Fruit fly (Drosophila melanogaster) whole organism, embryonic: ENCODE measurements around the gene lobo.

Experiments used
- BEAF-32 ChIP-seq: fragments of 200-800 bp; sonication (Bioruptor generic); optimal IDR thresholded peaks from 3 replicates; lab custom pipeline; 2017; ENCODE audit warnings: missing biosample characterization, missing genetic modification characterization, mild to moderate bottlenecking, moderate library complexity, missing genetic modification reagents
- CG1024 ChIP-seq: fragments of 200-800 bp; sonication (Bioruptor generic); IDR thresholded peaks from 2 replicates; pipeline ENCODE4 v1.3.6; 2022; ENCODE audit warnings: missing biosample characterization, missing genetic modification characterization
- CG10654 ChIP-seq: fragments of 200-800 bp; sonication (Bioruptor generic); optimal IDR thresholded peaks from 2 replicates; lab custom pipeline; 2016; ENCODE audit warnings: missing biosample characterization, missing genetic modification characterization
- CG13424 ChIP-seq: fragments of 200-800 bp; sonication (Bioruptor generic); optimal IDR thresholded peaks from 2 replicates; lab custom pipeline; 2019; ENCODE audit warnings: missing biosample characterization, mild to moderate bottlenecking, missing genetic modification characterization, moderate library complexity
- CG14860 ChIP-seq: fragments of 200-800 bp; sonication (Bioruptor generic); IDR thresholded peaks from 3 replicates; pipeline ENCODE4 v1.3.6; 2022; ENCODE audit warnings: missing biosample characterization, missing genetic modification characterization; ENCODE audit not compliant: partially characterized antibody
- CG15514 ChIP-seq: fragments of 200-800 bp; sonication (Bioruptor generic); optimal IDR thresholded peaks from 3 replicates; lab custom pipeline; 2017; ENCODE audit warnings: missing biosample characterization, missing genetic modification characterization, mild to moderate bottlenecking, moderate library complexity, missing genetic modification reagents
- CG2116 ChIP-seq: fragments of 200-800 bp; sonication (Bioruptor generic); optimal IDR thresholded peaks from 3 replicates; lab custom pipeline; 2018; ENCODE audit warnings: missing biosample characterization, mild to moderate bottlenecking, missing genetic modification characterization
- CG2129 ChIP-seq: fragments of 200-800 bp; sonication (Bioruptor generic); IDR thresholded peaks from 2 replicates; pipeline ENCODE4 v1.3.6; 2022; ENCODE audit warnings: missing biosample characterization, missing genetic modification characterization; ENCODE audit not compliant: partially characterized antibody
- CG43689 ChIP-seq: fragments of 200-800 bp; sonication (Bioruptor generic); IDR thresholded peaks from 2 replicates; pipeline ENCODE4 v1.3.6; 2022; ENCODE audit warnings: missing biosample characterization, missing genetic modification characterization
- CG4404 ChIP-seq: fragments of 200-800 bp; sonication (Bioruptor generic); IDR thresholded peaks from 2 replicates; pipeline ENCODE4 v1.3.6; 2022; ENCODE audit warnings: missing biosample characterization, missing genetic modification characterization
- CG4617 ChIP-seq: fragments of 200-800 bp; sonication (Bioruptor generic); optimal IDR thresholded peaks from 3 replicates; lab custom pipeline; 2016; ENCODE audit warnings: missing biosample characterization, missing genetic modification characterization, borderline replicate concordance
- CG6791 ChIP-seq: fragments of 200-800 bp; sonication (Bioruptor generic); IDR thresholded peaks from 3 replicates; pipeline ENCODE4 v1.3.6; 2022; ENCODE audit warnings: missing biosample characterization, missing genetic modification characterization; ENCODE audit not compliant: partially characterized antibody
- CG7357 ChIP-seq: fragments of 200-800 bp; sonication (Bioruptor generic); IDR thresholded peaks from 3 replicates; pipeline ENCODE4 v1.3.6; 2022; ENCODE audit warnings: missing biosample characterization, missing genetic modification characterization
- CG7963 ChIP-seq: fragments of 200-800 bp; sonication (Bioruptor generic); IDR thresholded peaks from 3 replicates; pipeline ENCODE4 v1.3.6; 2022; ENCODE audit warnings: missing biosample characterization, missing genetic modification characterization; ENCODE audit not compliant: partially characterized antibody
- CG9797 ChIP-seq: fragments of 200-800 bp; sonication (Bioruptor generic); optimal IDR thresholded peaks from 3 replicates; lab custom pipeline; 2018; ENCODE audit warnings: missing biosample characterization, mild to moderate bottlenecking, missing genetic modification characterization
- CTCF ChIP-seq: fragments of 200-800 bp; sonication (Bioruptor generic); optimal IDR thresholded peaks from 2 replicates; lab custom pipeline; 2017; ENCODE audit warnings: missing biosample characterization, mild to moderate bottlenecking, missing genetic modification characterization, moderate library complexity
- CoRest ChIP-seq: fragments of 200-800 bp; sonication (Bioruptor generic); optimal IDR thresholded peaks from 3 replicates; lab custom pipeline; 2018; ENCODE audit warnings: missing biosample characterization, mild to moderate bottlenecking, missing genetic modification characterization, moderate library complexity
- Dad ChIP-seq: fragments of 200-800 bp; sonication (Bioruptor generic); optimal IDR thresholded peaks from 3 replicates; lab custom pipeline; 2016; ENCODE audit warnings: missing biosample characterization, missing genetic modification characterization
- Dfd ChIP-seq, 2 experiments: fragments of >200 bp; optimal IDR thresholded peaks; 2 replicates each; lab custom pipeline; 2017; ENCODE audit warnings: missing biosample characterization in 2 of 2, missing genetic modification characterization in 2 of 2
- Doc3 ChIP-seq: fragments of 200-800 bp; sonication (Bioruptor generic); IDR thresholded peaks from 3 replicates; pipeline ENCODE4 v1.3.6; 2022; ENCODE audit warnings: missing biosample characterization, missing genetic modification characterization; ENCODE audit not compliant: partially characterized antibody
- Dp ChIP-seq: fragments of 200-800 bp; sonication (Bioruptor generic); optimal IDR thresholded peaks from 2 replicates; lab custom pipeline; 2018; ENCODE audit warnings: missing biosample characterization, mild to moderate bottlenecking, missing genetic modification characterization, moderate library complexity
- Eip74EF ChIP-seq, 2 experiments: fragments of 200-800 bp in 1 of 2; fragments of >200 bp in 1 of 2; sonication (Bioruptor generic) in 1 of 2; optimal IDR thresholded peaks; 2 replicates each; lab custom pipeline; 2017 to 2019; ENCODE audit warnings: missing biosample characterization in 2 of 2, missing genetic modification characterization in 2 of 2, mild to moderate bottlenecking in 1 of 2, moderate library complexity in 1 of 2
- HLH4C ChIP-seq: fragments of 200-800 bp; sonication (Bioruptor generic); IDR thresholded peaks from 3 replicates; pipeline ENCODE4 v1.3.6; 2022; ENCODE audit warnings: missing biosample characterization, missing genetic modification characterization; ENCODE audit not compliant: partially characterized antibody
- HmgD ChIP-seq: fragments of 200-800 bp; sonication (Bioruptor generic); optimal IDR thresholded peaks from 3 replicates; lab custom pipeline; 2016; ENCODE audit warnings: missing biosample characterization, missing genetic modification characterization
- MBD-R2 ChIP-seq: fragments of 200-800 bp; sonication (Bioruptor generic); IDR thresholded peaks from 2 replicates; pipeline ENCODE4 v1.3.6; 2022; ENCODE audit warnings: missing biosample characterization, missing genetic modification characterization
- Opbp ChIP-seq: fragments of 200-800 bp; sonication (Bioruptor generic); IDR thresholded peaks from 3 replicates; pipeline ENCODE4 v1.3.6; 2022; ENCODE audit warnings: missing biosample characterization, missing genetic modification characterization; ENCODE audit not compliant: partially characterized antibody
- Scr ChIP-seq: fragments of 200-800 bp; sonication (Bioruptor generic); IDR thresholded peaks from 2 replicates; pipeline ENCODE4 v1.3.6; 2022; ENCODE audit warnings: missing biosample characterization, missing genetic modification characterization; ENCODE audit not compliant: partially characterized antibody
- Sin3A ChIP-seq: fragments of >200 bp; optimal IDR thresholded peaks from 2 replicates; lab custom pipeline; 2018
- Six4 ChIP-seq: fragments of 200-800 bp; sonication (Bioruptor generic); optimal IDR thresholded peaks from 2 replicates; lab custom pipeline; 2016; ENCODE audit warnings: missing biosample characterization, missing genetic modification characterization
- Taf1 ChIP-seq: fragments of 200-800 bp; sonication (Bioruptor generic); IDR thresholded peaks from 2 replicates; pipeline ENCODE4 v1.3.6; 2022; ENCODE audit warnings: missing biosample characterization, missing genetic modification characterization
- Xbp1 ChIP-seq: fragments of 200-800 bp; sonication (Bioruptor generic); optimal IDR thresholded peaks from 3 replicates; lab custom pipeline; 2016; ENCODE audit warnings: missing biosample characterization, mild to moderate bottlenecking, missing genetic modification characterization
- amos ChIP-seq: fragments of 200-800 bp; sonication (Bioruptor generic); IDR thresholded peaks from 2 replicates; pipeline ENCODE4 v1.3.6; 2022; ENCODE audit warnings: missing biosample characterization, missing genetic modification characterization; ENCODE audit not compliant: partially characterized antibody
- bcd ChIP-seq: fragments of 200-800 bp; sonication (Bioruptor generic); optimal IDR thresholded peaks from 2 replicates; lab custom pipeline; 2017; ENCODE audit warnings: missing biosample characterization, mild to moderate bottlenecking, missing genetic modification characterization
- bigmax ChIP-seq: fragments of 200-800 bp; sonication (Bioruptor generic); optimal IDR thresholded peaks from 2 replicates; lab custom pipeline; 2018; ENCODE audit warnings: missing biosample characterization, mild to moderate bottlenecking, missing genetic modification characterization
- dpn ChIP-seq, 2 experiments: fragments of 200-800 bp; sonication (Bioruptor generic); optimal IDR thresholded peaks; 3 replicates each; lab custom pipeline; 2016; ENCODE audit warnings: missing biosample characterization in 2 of 2, missing genetic modification characterization in 2 of 2
- grn ChIP-seq: fragments of 200-800 bp; sonication (Bioruptor generic); optimal IDR thresholded peaks from 3 replicates; lab custom pipeline; 2017; ENCODE audit warnings: missing biosample characterization, missing genetic modification characterization
- hbn ChIP-seq: fragments of 200-800 bp; sonication (Bioruptor generic); IDR thresholded peaks from 2 replicates; pipeline ENCODE4 v1.3.6; 2022; ENCODE audit warnings: missing biosample characterization, missing genetic modification characterization; ENCODE audit not compliant: partially characterized antibody
- hkb ChIP-seq, 2 experiments: fragments of 200-800 bp in 1 of 2; fragments of >200 bp in 1 of 2; sonication (Bioruptor generic) in 1 of 2; IDR thresholded peaks in 1 of 2; optimal IDR thresholded peaks in 1 of 2; 2 replicates each; pipeline versions ENCODE4 v1.3.6 to Lab custom; 2017 to 2022; ENCODE audit warnings: missing biosample characterization in 1 of 2, missing genetic modification characterization in 1 of 2
- inv ChIP-seq: fragments of 200-800 bp; sonication (Bioruptor generic); IDR thresholded peaks from 2 replicates; pipeline ENCODE4 v1.3.6; 2022; ENCODE audit warnings: missing biosample characterization, missing genetic modification characterization; ENCODE audit not compliant: partially characterized antibody
- lola ChIP-seq, 3 experiments: fragments of >200 bp in 2 of 3; fragments of 200-800 bp in 1 of 3; sonication (Bioruptor generic) in 1 of 3; optimal IDR thresholded peaks; 2 replicates each; lab custom pipeline; 2017 to 2019; ENCODE audit warnings: missing biosample characterization in 3 of 3, missing genetic modification characterization in 3 of 3, mild to moderate bottlenecking in 1 of 3, moderate library complexity in 1 of 3
- mam ChIP-seq: fragments of 200-800 bp; sonication (Bioruptor generic); optimal IDR thresholded peaks from 3 replicates; lab custom pipeline; 2016; ENCODE audit warnings: missing biosample characterization, missing genetic modification characterization
- mld ChIP-seq: fragments of 200-800 bp; sonication (Bioruptor generic); IDR thresholded peaks from 3 replicates; pipeline ENCODE4 v1.3.6; 2022; ENCODE audit warnings: missing biosample characterization, missing genetic modification characterization; ENCODE audit not compliant: partially characterized antibody
- row ChIP-seq: fragments of 200-800 bp; sonication (Bioruptor generic); IDR thresholded peaks from 3 replicates; pipeline ENCODE4 v1.3.6; 2022; ENCODE audit warnings: missing biosample characterization, missing genetic modification characterization
- sens ChIP-seq: fragments of 200-800 bp; sonication (Bioruptor generic); peaks from one replicate; lab custom pipeline; 2016; ENCODE audit warnings: missing biosample characterization, missing genetic modification characterization
- sna ChIP-seq: fragments of 200-800 bp; sonication (Bioruptor generic); IDR thresholded peaks from 2 replicates; pipeline ENCODE4 v1.3.6; 2022; ENCODE audit warnings: missing biosample characterization, missing genetic modification characterization; ENCODE audit not compliant: partially characterized antibody
- ssp ChIP-seq: fragments of 200-800 bp; sonication (Bioruptor generic); IDR thresholded peaks from 2 replicates; pipeline ENCODE4 v1.3.6; 2022; ENCODE audit warnings: missing biosample characterization, missing genetic modification characterization
- tna ChIP-seq: fragments of 200-800 bp; sonication (Bioruptor generic); IDR thresholded peaks from 2 replicates; pipeline ENCODE4 v1.3.6; 2022; ENCODE audit warnings: missing biosample characterization, missing genetic modification characterization; ENCODE audit not compliant: partially characterized antibody
- zfh1 ChIP-seq: fragments of 200-800 bp; sonication (Bioruptor generic); IDR thresholded peaks from 3 replicates; pipeline ENCODE4 v1.3.6; 2022; ENCODE audit warnings: missing biosample characterization, missing genetic modification characterization

Gene lobo

DNA sequence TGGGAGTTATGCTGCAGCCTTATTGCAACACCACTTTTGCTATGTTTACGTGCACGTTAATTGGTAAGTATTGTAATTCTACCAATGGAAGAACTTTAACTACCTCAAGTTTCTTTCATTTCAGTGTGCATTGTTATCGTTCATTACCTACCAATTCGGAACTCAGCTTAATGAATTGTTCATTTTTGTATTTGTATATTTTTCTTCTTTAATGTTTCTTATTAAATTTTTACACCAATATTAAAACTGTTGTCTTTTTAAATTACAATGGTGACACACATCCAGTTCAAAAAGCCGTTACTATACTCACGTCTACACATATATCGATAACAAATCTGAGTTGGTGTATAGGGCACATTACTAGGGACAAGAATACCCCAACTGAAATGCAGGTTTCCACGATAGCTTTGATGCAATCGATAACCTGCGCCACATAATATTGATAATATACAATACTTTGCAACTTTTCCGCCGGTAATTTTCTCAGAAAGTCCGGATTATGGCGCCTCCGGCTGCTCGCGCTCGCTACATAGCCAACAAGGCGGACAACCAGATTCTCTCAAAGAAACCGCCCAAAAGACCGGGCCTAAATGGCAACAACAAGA, 27.7 kb upstream of the lobo start, which contains the start of gene Alg9 (continued):
- peak; percentile 95 for TF ChIP-seq HLH4C (GFP tag; lab: Robert Waterston, UW)
- no peak for TF ChIP-seq bcd (GFP tag; lab: Kevin White, UChicago)
- TF ChIP-seq CG2129, result peak; percentile 69
- peak; percentile 72; the same call in 1 of the 2 replicates for TF ChIP-seq MBD-R2 (GFP tag; lab: Robert Waterston, UW)
- TF ChIP-seq Dfd (GFP tag; optimal IDR thresholded peaks at IDR 0.05; lab: Kevin White, UChicago), result peak in 1 of 2 experiments; percentile 30
- TF ChIP-seq HmgD (GFP tag; lab: Kevin White, UChicago), result peak; percentile 46
- TF ChIP-seq CG6791 (GFP tag; lab: Robert Waterston, UW), result peak; percentile 92
- TF ChIP-seq CG4617 (GFP tag; lab: Kevin White, UChicago), result peak; percentile 41
- peak; percentile 72 for TF ChIP-seq sens (GFP tag; lab: Kevin White, UChicago)
- peak; percentile 8 for TF ChIP-seq Xbp1 (GFP tag; lab: Kevin White, UChicago)
- peak; percentile 83 for TF ChIP-seq Doc3
- TF ChIP-seq CG1024 (GFP tag; lab: Robert Waterston, UW), result peak; percentile 62; the same call in 1 of the 2 replicates
- TF ChIP-seq amos (GFP tag; lab: Robert Waterston, UW), result peak; percentile 89
- TF ChIP-seq CG43689, result no peak
- peak; percentile 98 for TF ChIP-seq ssp (GFP tag; lab: Robert Waterston, UW)
- peak; percentile 95 for TF ChIP-seq tna (GFP tag; lab: Robert Waterston, UW)
- peak; percentile 56 for TF ChIP-seq Sin3A
- peak; percentile 86 for TF ChIP-seq hbn
- TF ChIP-seq CG7963 (GFP tag; lab: Robert Waterston, UW), result peak; percentile 91
- no peak for TF ChIP-seq zfh1 (GFP tag; lab: Robert Waterston, UW)
- peak; percentile 21 for TF ChIP-seq CG9797 (GFP tag; lab: Kevin White, UChicago)
- TF ChIP-seq CG10654 (GFP tag; lab: Kevin White, UChicago), result peak; percentile 3
- TF ChIP-seq mam (GFP tag; lab: Kevin White, UChicago), result peak; percentile 26
- peak; percentile 47 for TF ChIP-seq CoRest (tag; lab: Kevin White, UChicago)
- peak; percentile 84 for TF ChIP-seq CG7357 (GFP tag; lab: Robert Waterston, UW)
- no peak for TF ChIP-seq Taf1 (GFP tag; lab: Robert Waterston, UW)
- peak; percentile 90; the same call in 2 of the 3 replicates for TF ChIP-seq Opbp (GFP tag; lab: Robert Waterston, UW)
- TF ChIP-seq Scr, result peak; percentile 88
- peak; percentile 84 for TF ChIP-seq BEAF-32 (GFP tag; lab: Kevin White, UChicago)
- peak in 1 of 2 experiments; percentile 6 for TF ChIP-seq dpn (GFP tag; optimal IDR thresholded peaks at IDR 0.05; lab: Kevin White, UChicago)
- TF ChIP-seq Dad, result peak; percentile 13
- TF ChIP-seq CG4404 (GFP tag; lab: Robert Waterston, UW), result no peak
- peak; percentile 84 for TF ChIP-seq CG14860
- peak; percentile 83 for TF ChIP-seq inv
- peak; percentile 89 for TF ChIP-seq sna (GFP tag; lab: Robert Waterston, UW)
- TF ChIP-seq grn (GFP tag; lab: Kevin White, UChicago), result no peak
- peak; percentile 13 for TF ChIP-seq Six4 (GFP tag; lab: Kevin White, UChicago)
- TF ChIP-seq CTCF (GFP tag; lab: Kevin White, UChicago), result peak; percentile 30
- TF ChIP-seq bigmax, result no peak
- TF ChIP-seq mld (GFP tag; lab: Robert Waterston, UW), result peak; percentile 88
- TF ChIP-seq CG15514 (GFP tag; lab: Kevin White, UChicago), result peak; percentile 94
- no peak for TF ChIP-seq CG13424 (tag; lab: Kevin White, UChicago)
- TF ChIP-seq Dp (GFP tag; lab: Kevin White, UChicago), result peak; percentile 62
- TF ChIP-seq lola (GFP tag; optimal IDR thresholded peaks at IDR 0.05; lab: Kevin White, UChicago), result peak in 1 of 3 experiments; percentile 71
- TF ChIP-seq row (GFP tag; lab: Robert Waterston, UW), result peak; percentile 62
- TF ChIP-seq hkb (optimal IDR thresholded peaks at IDR 0.05; lab: Kevin White, UChicago), result peak; percentile 18
- no peak for TF ChIP-seq hkb (GFP tag; IDR thresholded peaks at IDR 0.05; lab: Robert Waterston, UW)
- TF ChIP-seq Eip74EF (GFP tag; optimal IDR thresholded peaks at IDR 0.05; lab: Kevin White, UChicago), result no peak
- peak; percentile 84 for TF ChIP-seq CG2116 (GFP tag; lab: Kevin White, UChicago)
